Fruit fly (Drosophila melanogaster) whole organism, embryonic: ENCODE results near the gene CG9933.

ENCODE experiments used
- Awh ChIP-seq: fragments of 200-800 bp; sonication (Bioruptor generic); IDR thresholded peaks from 2 replicates; pipeline ENCODE4, ENCODE4 v1.3.6; 2022; ENCODE audit warnings: missing biosample characterization, missing genetic modification characterization
- Blimp-1 ChIP-seq: fragments of 200-800 bp; sonication (Bioruptor generic); optimal IDR thresholded peaks from 3 replicates; lab custom pipeline; 2018; ENCODE audit warnings: missing biosample characterization, missing genetic modification characterization, mild to moderate bottlenecking, moderate library complexity, missing genetic modification reagents
- CG10209 ChIP-seq: fragments of 200-800 bp; sonication (Bioruptor generic); optimal IDR thresholded peaks from 3 replicates; lab custom pipeline; 2017; ENCODE audit warnings: missing biosample characterization, mild to moderate bottlenecking, missing genetic modification characterization, missing genetic modification reagents
- CG10979 ChIP-seq: fragments of 200-800 bp; sonication (Bioruptor generic); optimal IDR thresholded peaks from 2 replicates; lab custom pipeline; 2018; ENCODE audit warnings: missing biosample characterization, mild to moderate bottlenecking, missing genetic modification characterization, moderate library complexity
- CG11085 ChIP-seq: fragments of 200-800 bp; sonication (Bioruptor generic); IDR thresholded peaks from 2 replicates; pipeline ENCODE4 v1.3.6; 2022; ENCODE audit warnings: missing biosample characterization, missing genetic modification characterization
- CG11456 ChIP-seq: fragments of 200-800 bp; sonication (Bioruptor generic); IDR thresholded peaks from 3 replicates; pipeline ENCODE4 v1.3.6; 2022; ENCODE audit warnings: missing biosample characterization, missing genetic modification characterization
- CG11504 ChIP-seq: fragments of 200-800 bp; sonication (Bioruptor generic); optimal IDR thresholded peaks from 3 replicates; lab custom pipeline; 2019; ENCODE audit warnings: missing biosample characterization, mild to moderate bottlenecking, missing genetic modification characterization, moderate library complexity
- CG11696 ChIP-seq: fragments of 200-800 bp; sonication (Bioruptor generic); IDR thresholded peaks from 2 replicates; pipeline ENCODE4 v1.3.6; 2022; ENCODE audit warnings: missing biosample characterization, missing genetic modification characterization
- CG12391 ChIP-seq: fragments of 200-800 bp; sonication (Bioruptor generic); optimal IDR thresholded peaks from 3 replicates; lab custom pipeline; 2018; ENCODE audit warnings: missing biosample characterization, mild to moderate bottlenecking, missing genetic modification characterization, moderate library complexity
- CG12769 ChIP-seq: fragments of 200-800 bp; sonication (Bioruptor generic); optimal IDR thresholded peaks from 2 replicates; lab custom pipeline; 2019; ENCODE audit warnings: missing biosample characterization, mild to moderate bottlenecking, missing genetic modification characterization, moderate library complexity
- CG13424 ChIP-seq: fragments of 200-800 bp; sonication (Bioruptor generic); optimal IDR thresholded peaks from 2 replicates; lab custom pipeline; 2019; ENCODE audit warnings: missing biosample characterization, mild to moderate bottlenecking, missing genetic modification characterization, moderate library complexity
- CG13775 ChIP-seq: fragments of 200-800 bp; sonication (Bioruptor generic); optimal IDR thresholded peaks from 3 replicates; lab custom pipeline; 2017; ENCODE audit warnings: missing biosample characterization, mild to moderate bottlenecking, missing genetic modification characterization
- CG16813 ChIP-seq: fragments of 200-800 bp; sonication (Bioruptor generic); IDR thresholded peaks from 3 replicates; pipeline ENCODE4 v1.3.6; 2022; ENCODE audit warnings: missing biosample characterization, missing genetic modification characterization; ENCODE audit not compliant: partially characterized antibody
- CG17186 ChIP-seq: fragments of 200-800 bp; sonication (Bioruptor generic); optimal IDR thresholded peaks from 3 replicates; lab custom pipeline; 2017; ENCODE audit warnings: missing biosample characterization, missing genetic modification reagents, missing genetic modification characterization
- CG17359 ChIP-seq: fragments of 200-800 bp; sonication (Bioruptor generic); optimal IDR thresholded peaks from 3 replicates; lab custom pipeline; 2018; ENCODE audit warnings: missing biosample characterization, mild to moderate bottlenecking, missing genetic modification characterization, moderate library complexity
- CG18262 ChIP-seq: fragments of 200-800 bp; optimal IDR thresholded peaks from 3 replicates; lab custom pipeline; 2019; ENCODE audit warnings: missing biosample characterization, mild to moderate bottlenecking, missing genetic modification characterization, moderate library complexity
- CG2120 ChIP-seq: fragments of 200-800 bp; sonication (Bioruptor generic); optimal IDR thresholded peaks from 3 replicates; lab custom pipeline; 2016; ENCODE audit warnings: missing biosample characterization, missing genetic modification characterization
- CG30403 ChIP-seq: fragments of 200-800 bp; sonication (Bioruptor generic); optimal IDR thresholded peaks from 3 replicates; lab custom pipeline; 2016; ENCODE audit warnings: missing biosample characterization, missing genetic modification characterization
- CG32772 ChIP-seq: fragments of 200-800 bp; sonication (Bioruptor generic); IDR thresholded peaks from 2 replicates; pipeline ENCODE4 v1.3.6; 2022; ENCODE audit warnings: missing biosample characterization, missing genetic modification characterization
- CG3407 ChIP-seq: fragments of 200-800 bp; sonication (Bioruptor generic); optimal IDR thresholded peaks from 2 replicates; lab custom pipeline; 2018; ENCODE audit warnings: missing biosample characterization, mild to moderate bottlenecking, missing genetic modification characterization
- CG4282 ChIP-seq: fragments of 200-800 bp; sonication (Bioruptor generic); optimal IDR thresholded peaks from 2 replicates; lab custom pipeline; 2016; ENCODE audit warnings: missing biosample characterization, missing genetic modification characterization
- CG4617 ChIP-seq: fragments of 200-800 bp; sonication (Bioruptor generic); optimal IDR thresholded peaks from 3 replicates; lab custom pipeline; 2016; ENCODE audit warnings: missing biosample characterization, missing genetic modification characterization, borderline replicate concordance
- CG7556 ChIP-seq: fragments of 200-800 bp; sonication (Bioruptor generic); optimal IDR thresholded peaks from 2 replicates; lab custom pipeline; 2017; ENCODE audit warnings: missing biosample characterization, mild to moderate bottlenecking, missing genetic modification characterization
- Ets97D ChIP-seq: fragments of 200-800 bp; sonication (Bioruptor generic); optimal IDR thresholded peaks from 3 replicates; lab custom pipeline; 2016; ENCODE audit warnings: missing biosample characterization, missing genetic modification characterization
- Gsc ChIP-seq: fragments of 200-800 bp; sonication (Bioruptor generic); IDR thresholded peaks from 2 replicates; pipeline ENCODE4 v1.3.6; 2022; ENCODE audit warnings: missing biosample characterization, missing genetic modification characterization
- H2.0 ChIP-seq: fragments of 200-800 bp; sonication (Bioruptor generic); IDR thresholded peaks from 2 replicates; pipeline ENCODE4 v1.3.6; 2022; ENCODE audit warnings: missing biosample characterization, missing genetic modification characterization
- HLH4C ChIP-seq: fragments of 200-800 bp; sonication (Bioruptor generic); IDR thresholded peaks from 3 replicates; pipeline ENCODE4 v1.3.6; 2022; ENCODE audit warnings: missing biosample characterization, missing genetic modification characterization; ENCODE audit not compliant: partially characterized antibody
- Hand ChIP-seq: fragments of 200-800 bp; sonication (Bioruptor generic); optimal IDR thresholded peaks from 2 replicates; lab custom pipeline; 2017; ENCODE audit warnings: mild to moderate bottlenecking, missing biosample characterization, missing genetic modification reagents, missing genetic modification characterization
- Hmr ChIP-seq: fragments of 200-800 bp; sonication (Bioruptor generic); optimal IDR thresholded peaks from 3 replicates; lab custom pipeline; 2017; ENCODE audit warnings: mild to moderate bottlenecking, missing biosample characterization, missing genetic modification reagents, missing genetic modification characterization
- Lim3 ChIP-seq: fragments of 200-800 bp; sonication (Bioruptor generic); IDR thresholded peaks from 2 replicates; pipeline ENCODE4 v1.3.6; 2022; ENCODE audit warnings: missing biosample characterization, missing genetic modification characterization
- MBD-R2 ChIP-seq: fragments of 200-800 bp; sonication (Bioruptor generic); IDR thresholded peaks from 2 replicates; pipeline ENCODE4 v1.3.6; 2022; ENCODE audit warnings: missing biosample characterization, missing genetic modification characterization
- PHDP ChIP-seq: fragments of 200-800 bp; sonication (Bioruptor generic); optimal IDR thresholded peaks from 3 replicates; lab custom pipeline; 2018; ENCODE audit warnings: missing biosample characterization, mild to moderate bottlenecking, missing genetic modification characterization, moderate library complexity
- Rfx ChIP-seq: fragments of 200-800 bp; sonication (Bioruptor generic); IDR thresholded peaks from 2 replicates; pipeline ENCODE4 v1.3.6; 2022; ENCODE audit warnings: missing biosample characterization, missing genetic modification characterization
- ac ChIP-seq: fragments of 200-800 bp; sonication (Bioruptor generic); optimal IDR thresholded peaks from 3 replicates; lab custom pipeline; 2017; ENCODE audit warnings: missing biosample characterization, mild to moderate bottlenecking, missing genetic modification characterization
- az2 ChIP-seq: fragments of 200-800 bp; sonication (Bioruptor generic); optimal IDR thresholded peaks from 3 replicates; lab custom pipeline; 2016; ENCODE audit warnings: missing biosample characterization, missing genetic modification characterization
- br ChIP-seq: fragments of >200 bp; optimal IDR thresholded peaks from 2 replicates; lab custom pipeline; 2017
- bsh ChIP-seq, 2 experiments: fragments of 200-800 bp; sonication (Bioruptor generic); optimal IDR thresholded peaks; 2 replicates each; lab custom pipeline; 2017 to 2018; ENCODE audit warnings: mild to moderate bottlenecking in 2 of 2, missing biosample characterization in 2 of 2, missing genetic modification characterization in 2 of 2, moderate library complexity in 1 of 2
- dysf ChIP-seq: fragments of 200-800 bp; sonication (Bioruptor generic); IDR thresholded peaks from 3 replicates; pipeline ENCODE4 v1.3.6; 2022; ENCODE audit warnings: missing biosample characterization, missing genetic modification characterization
- exex ChIP-seq: fragments of 200-800 bp; sonication (Bioruptor generic); optimal IDR thresholded peaks from 4 replicates; lab custom pipeline; 2018; ENCODE audit warnings: missing biosample characterization, mild to moderate bottlenecking, missing genetic modification characterization, moderate library complexity
- gce ChIP-seq: fragments of 200-800 bp; sonication (Bioruptor generic); IDR thresholded peaks from 3 replicates; pipeline ENCODE4 v1.3.6; 2022; ENCODE audit warnings: missing biosample characterization, missing genetic modification characterization
- gt ChIP-seq: fragments of 200-800 bp; sonication (Bioruptor generic); IDR thresholded peaks from 2 replicates; pipeline ENCODE4 v1.3.6; 2022; ENCODE audit warnings: missing biosample characterization, missing genetic modification characterization
- hth ChIP-seq: fragments of >200 bp; optimal IDR thresholded peaks from 2 replicates; lab custom pipeline; 2017; ENCODE audit warnings: inconsistent platforms
- ken ChIP-seq: fragments of 200-800 bp; sonication (Bioruptor generic); IDR thresholded peaks from 3 replicates; pipeline ENCODE4 v1.3.6; 2022; ENCODE audit warnings: missing biosample characterization, missing genetic modification characterization
- lab ChIP-seq: fragments of 200-800 bp; sonication (Bioruptor generic); optimal IDR thresholded peaks from 3 replicates; lab custom pipeline; 2017; ENCODE audit warnings: missing biosample characterization, missing genetic modification characterization, mild to moderate bottlenecking, moderate library complexity, missing genetic modification reagents
- prd ChIP-seq, 3 experiments: fragments of >200 bp in 2 of 3; fragments of 200-800 bp in 1 of 3; sonication (Bioruptor generic) in 1 of 3; optimal IDR thresholded peaks in 2 of 3; IDR thresholded peaks in 1 of 3; 2 replicates in 2 of 3; 3 replicates in 1 of 3; pipeline versions ENCODE4 v1.3.6 to Lab custom; 2017 to 2022; ENCODE audit warnings: missing biosample characterization in 1 of 3, missing genetic modification characterization in 1 of 3
- row ChIP-seq: fragments of 200-800 bp; sonication (Bioruptor generic); IDR thresholded peaks from 3 replicates; pipeline ENCODE4 v1.3.6; 2022; ENCODE audit warnings: missing biosample characterization, missing genetic modification characterization
- sens ChIP-seq: fragments of 200-800 bp; sonication (Bioruptor generic); peaks from one replicate; lab custom pipeline; 2016; ENCODE audit warnings: missing biosample characterization, missing genetic modification characterization
- sens-2 ChIP-seq: fragments of 200-800 bp; sonication (Bioruptor generic); IDR thresholded peaks from 2 replicates; pipeline ENCODE4 v1.3.6; 2022; ENCODE audit warnings: missing biosample characterization, missing genetic modification characterization
- stwl ChIP-seq: fragments of 200-800 bp; sonication (Bioruptor generic); optimal IDR thresholded peaks from 3 replicates; lab custom pipeline; 2018; ENCODE audit warnings: missing biosample characterization, mild to moderate bottlenecking, missing genetic modification characterization, moderate library complexity
- unpg ChIP-seq: fragments of 200-800 bp; sonication (Bioruptor generic); optimal IDR thresholded peaks from 3 replicates; lab custom pipeline; 2018; ENCODE audit warnings: missing biosample characterization, mild to moderate bottlenecking, missing genetic modification characterization, moderate library complexity

The CG9933 gene

DNA sequence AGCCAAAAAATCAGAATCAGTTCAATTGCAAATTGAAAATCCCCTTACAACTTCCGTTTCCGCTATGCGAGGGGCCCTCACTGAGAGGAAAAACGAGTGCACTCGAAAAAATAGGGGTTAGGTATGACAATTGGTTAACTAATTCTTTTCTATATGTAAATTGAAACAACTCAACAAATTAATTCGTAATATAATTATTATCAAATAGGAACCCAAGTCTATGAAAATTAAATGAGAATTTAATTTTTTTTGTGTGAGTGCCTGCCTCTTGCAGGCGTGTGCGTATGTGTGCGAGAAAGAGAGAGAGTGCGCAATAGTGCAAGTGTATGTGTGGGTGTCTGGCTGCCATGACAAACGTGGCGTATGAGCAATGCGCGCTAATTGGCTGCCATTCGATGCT is 39.0 kb downstream of the CG9933 start (continued):
- TF ChIP-seq Hmr (GFP tag; lab: Kevin White, UChicago) (peak; percentile 42), CG17359 (tag; lab: Kevin White, UChicago) (peak; percentile 12), Gsc (GFP tag; lab: Robert Waterston, UW) (no peak), CG11085 (GFP tag; lab: Robert Waterston, UW) (no peak), CG11456 (0 out of 3 replicates have a peak, but pooled peaks have one; percentile 57), CG32772 (GFP tag; lab: Robert Waterston, UW) (0 out of 2 replicates have a peak, but pooled peaks have one; percentile 35), CG4282 (GFP tag; lab: Kevin White, UChicago) (no peak), CG13424 (tag; lab: Kevin White, UChicago) (peak; percentile 5), PHDP (tag; lab: Kevin White, UChicago) (peak; percentile 43), lab (GFP tag; lab: Kevin White, UChicago) (peak; percentile 23), CG18262 (tag; lab: Kevin White, UChicago) (peak; percentile 24), prd (optimal IDR thresholded peaks at IDR 0.05; lab: Kevin White, UChicago) (no peak), prd (GFP tag; IDR thresholded peaks at IDR 0.05; lab: Robert Waterston, UW) (peak; percentile 57), gt (GFP tag; lab: Robert Waterston, UW) (0 out of 2 replicates have a peak, but pooled peaks have one; percentile 6), CG7556 (peak; percentile 8), dysf (GFP tag; lab: Robert Waterston, UW) (0 out of 3 replicates have a peak, but pooled peaks have one; percentile 5), CG12391 (peak; percentile 20), CG13775 (GFP tag; lab: Kevin White, UChicago) (no peak), bsh (GFP tag; optimal IDR thresholded peaks at IDR 0.05; lab: Kevin White, UChicago) (peak in 1 of 2 experiments; percentile 23), ken (0 out of 3 replicates have a peak, but pooled peaks have one; percentile 20), CG11504 (tag; lab: Kevin White, UChicago) (peak; percentile 52), CG17186 (GFP tag; lab: Kevin White, UChicago) (no peak), exex (tag; lab: Kevin White, UChicago) (no peak), unpg (GFP tag; lab: Kevin White, UChicago) (peak; percentile 19), CG3407 (GFP tag; lab: Kevin White, UChicago) (no peak), HLH4C (GFP tag; lab: Robert Waterston, UW) (no peak), Blimp-1 (GFP tag; lab: Kevin White, UChicago) (peak; percentile 42), sens-2 (GFP tag; lab: Robert Waterston, UW) (no peak), ac (GFP tag; lab: Kevin White, UChicago) (no peak), gce (GFP tag; lab: Robert Waterston, UW) (no peak), CG11696 (no peak), stwl (tag; lab: Kevin White, UChicago) (no peak), CG2120 (peak; percentile 17), sens (GFP tag; lab: Kevin White, UChicago) (peak; percentile 66), CG10209 (GFP tag; lab: Kevin White, UChicago) (peak; percentile 2), CG16813 (no peak), row (GFP tag; lab: Robert Waterston, UW) (0 out of 3 replicates have a peak, but pooled peaks have one; percentile 40), Awh (GFP tag; lab: Robert Waterston, UW) (no peak), Rfx (GFP tag; lab: Robert Waterston, UW) (no peak), CG4617 (no peak), Lim3 (GFP tag; lab: Robert Waterston, UW) (no peak), br (lab: Kevin White, UChicago) (no peak), MBD-R2 (GFP tag; lab: Robert Waterston, UW) (no peak), hth (lab: Kevin White, UChicago) (no peak), Hand (GFP tag; lab: Kevin White, UChicago) (peak; percentile 6), az2 (GFP tag; lab: Kevin White, UChicago) (no peak), CG12769 (no peak), H2.0 (GFP tag; lab: Robert Waterston, UW) (peak; percentile 37; the same call in 1 of the 2 replicates), CG30403 (peak; percentile 30), CG10979 (peak; percentile 25), Ets97D (no peak)
